Fruit fly (Drosophila melanogaster) whole organism, embryonic: ENCODE data around the gene velo.

Experiments
- Asciz ChIP-seq: fragments of 200-800 bp; sonication (Bioruptor generic); optimal IDR thresholded peaks from 2 replicates; lab custom pipeline; 2017; ENCODE audit warnings: missing biosample characterization, mild to moderate bottlenecking, missing genetic modification characterization, missing genetic modification reagents
- Atf3 ChIP-seq: fragments of 200-800 bp; sonication (Bioruptor generic); optimal IDR thresholded peaks from 3 replicates; lab custom pipeline; 2016; ENCODE audit warnings: missing biosample characterization, missing genetic modification characterization
- Awh ChIP-seq: fragments of 200-800 bp; sonication (Bioruptor generic); IDR thresholded peaks from 2 replicates; pipeline ENCODE4, ENCODE4 v1.3.6; 2022; ENCODE audit warnings: missing biosample characterization, missing genetic modification characterization
- B-H2 ChIP-seq: fragments of 200-800 bp; sonication (Bioruptor generic); optimal IDR thresholded peaks from 2 replicates; lab custom pipeline; 2018; ENCODE audit warnings: missing biosample characterization, mild to moderate bottlenecking, missing genetic modification characterization
- Bgb ChIP-seq: fragments of 200-800 bp; sonication (Bioruptor generic); IDR thresholded peaks from 2 replicates; pipeline ENCODE4 v1.3.6; 2022; ENCODE audit warnings: missing biosample characterization, missing genetic modification characterization; ENCODE audit not compliant: partially characterized antibody
- BtbVII ChIP-seq: fragments of 200-800 bp; sonication (Bioruptor generic); optimal IDR thresholded peaks from 3 replicates; lab custom pipeline; 2017; ENCODE audit warnings: missing biosample characterization, mild to moderate bottlenecking, missing genetic modification characterization
- CG10543 ChIP-seq: fragments of 200-800 bp; sonication (Bioruptor generic); optimal IDR thresholded peaks from 3 replicates; lab custom pipeline; 2017; ENCODE audit warnings: missing biosample characterization, mild to moderate bottlenecking, missing genetic modification characterization, moderate library complexity
- CG11398 ChIP-seq: fragments of 200-800 bp; sonication (Bioruptor generic); optimal IDR thresholded peaks from 2 replicates; lab custom pipeline; 2016; ENCODE audit warnings: missing biosample characterization, missing genetic modification characterization
- CG1233 ChIP-seq: fragments of 200-800 bp; sonication (Bioruptor generic); optimal IDR thresholded peaks from 4 replicates; lab custom pipeline; 2018; ENCODE audit warnings: missing biosample characterization, mild to moderate bottlenecking, missing genetic modification characterization
- CG12659 ChIP-seq: fragments of 200-800 bp; sonication (Bioruptor generic); optimal IDR thresholded peaks from 3 replicates; lab custom pipeline; 2017; ENCODE audit warnings: mild to moderate bottlenecking, missing biosample characterization, missing genetic modification reagents, missing genetic modification characterization
- CG12769 ChIP-seq: fragments of 200-800 bp; sonication (Bioruptor generic); optimal IDR thresholded peaks from 2 replicates; lab custom pipeline; 2019; ENCODE audit warnings: missing biosample characterization, mild to moderate bottlenecking, missing genetic modification characterization, moderate library complexity
- CG16813 ChIP-seq: fragments of 200-800 bp; sonication (Bioruptor generic); IDR thresholded peaks from 3 replicates; pipeline ENCODE4 v1.3.6; 2022; ENCODE audit warnings: missing biosample characterization, missing genetic modification characterization; ENCODE audit not compliant: partially characterized antibody
- CG2199 ChIP-seq: fragments of 200-800 bp; sonication (Bioruptor generic); IDR thresholded peaks from 3 replicates; pipeline ENCODE4 v1.3.6; 2022; ENCODE audit warnings: missing biosample characterization, missing genetic modification characterization
- CG31388 ChIP-seq: fragments of 200-800 bp; sonication (Bioruptor generic); optimal IDR thresholded peaks from 2 replicates; lab custom pipeline; 2016; ENCODE audit warnings: missing biosample characterization, missing genetic modification characterization
- CG32532 ChIP-seq: fragments of 200-800 bp; sonication (Bioruptor generic); IDR thresholded peaks from 2 replicates; pipeline ENCODE4 v1.3.6; 2022; ENCODE audit warnings: missing biosample characterization, missing genetic modification characterization
- CG32772 ChIP-seq: fragments of 200-800 bp; sonication (Bioruptor generic); IDR thresholded peaks from 2 replicates; pipeline ENCODE4 v1.3.6; 2022; ENCODE audit warnings: missing biosample characterization, missing genetic modification characterization
- CG34224 ChIP-seq: fragments of 200-800 bp; sonication (Bioruptor generic); IDR thresholded peaks from 3 replicates; pipeline ENCODE4 v1.3.6; 2022; ENCODE audit warnings: missing biosample characterization, missing genetic modification characterization; ENCODE audit not compliant: partially characterized antibody
- CG3847 ChIP-seq: fragments of 200-800 bp; sonication (Bioruptor generic); IDR thresholded peaks from 2 replicates; pipeline ENCODE4 v1.3.6; 2022; ENCODE audit warnings: missing biosample characterization, missing genetic modification characterization
- CG4820 ChIP-seq: fragments of 200-800 bp; sonication (Bioruptor generic); optimal IDR thresholded peaks from 3 replicates; lab custom pipeline; 2016; ENCODE audit warnings: missing biosample characterization, missing genetic modification characterization
- CG5180 ChIP-seq: fragments of 200-800 bp; sonication (Bioruptor generic); optimal IDR thresholded peaks from 3 replicates; lab custom pipeline; 2017; ENCODE audit warnings: missing biosample characterization, missing genetic modification characterization, mild to moderate bottlenecking, moderate library complexity, missing genetic modification reagents
- CG5245 ChIP-seq: fragments of 200-800 bp; sonication (Bioruptor generic); optimal IDR thresholded peaks from 3 replicates; lab custom pipeline; 2016; ENCODE audit warnings: missing biosample characterization, missing genetic modification characterization
- CG6272 ChIP-seq: fragments of 200-800 bp; sonication (Bioruptor generic); IDR thresholded peaks from 2 replicates; pipeline ENCODE4 v1.3.6; 2022; ENCODE audit warnings: missing biosample characterization, missing genetic modification characterization
- CG7745 ChIP-seq: fragments of 200-800 bp; sonication (Bioruptor generic); optimal IDR thresholded peaks from 2 replicates; lab custom pipeline; 2018; ENCODE audit warnings: missing biosample characterization, mild to moderate bottlenecking, missing genetic modification characterization, moderate library complexity
- CG7839 ChIP-seq: fragments of 200-800 bp; sonication (Bioruptor generic); optimal IDR thresholded peaks from 3 replicates; lab custom pipeline; 2018; ENCODE audit warnings: missing biosample characterization, mild to moderate bottlenecking, missing genetic modification characterization, moderate library complexity
- CG8089 ChIP-seq: fragments of 200-800 bp; sonication (Bioruptor generic); optimal IDR thresholded peaks from 3 replicates; lab custom pipeline; 2016; ENCODE audit warnings: missing biosample characterization, missing genetic modification characterization
- CG8281 ChIP-seq: fragments of 200-800 bp; sonication (Bioruptor generic); optimal IDR thresholded peaks from 2 replicates; lab custom pipeline; 2018; ENCODE audit warnings: missing biosample characterization, mild to moderate bottlenecking, missing genetic modification characterization, moderate library complexity
- CG8765 ChIP-seq: fragments of 200-800 bp; sonication (Bioruptor generic); IDR thresholded peaks from 2 replicates; pipeline ENCODE4 v1.3.6; 2022; ENCODE audit warnings: missing biosample characterization, missing genetic modification characterization
- CG8944 ChIP-seq: fragments of 200-800 bp; sonication (Bioruptor generic); optimal IDR thresholded peaks from 3 replicates; lab custom pipeline; 2016; ENCODE audit warnings: missing biosample characterization, missing genetic modification characterization
- D19B ChIP-seq: fragments of 200-800 bp; sonication (Bioruptor generic); optimal IDR thresholded peaks from 2 replicates; lab custom pipeline; 2017; ENCODE audit warnings: missing biosample characterization, mild to moderate bottlenecking, missing genetic modification characterization
- Dip3 ChIP-seq: fragments of 200-800 bp; sonication (Bioruptor generic); optimal IDR thresholded peaks from 3 replicates; lab custom pipeline; 2016; ENCODE audit warnings: missing biosample characterization, missing genetic modification characterization
- Doc3 ChIP-seq: fragments of 200-800 bp; sonication (Bioruptor generic); IDR thresholded peaks from 3 replicates; pipeline ENCODE4 v1.3.6; 2022; ENCODE audit warnings: missing biosample characterization, missing genetic modification characterization; ENCODE audit not compliant: partially characterized antibody
- Ets65A ChIP-seq: fragments of 200-800 bp; sonication (Bioruptor generic); peaks from one replicate; lab custom pipeline; 2016; ENCODE audit warnings: missing biosample characterization, missing genetic modification characterization
- Hr78 ChIP-seq, 2 experiments: fragments of 200-800 bp in 1 of 2; fragments of >200 bp in 1 of 2; sonication (Bioruptor generic) in 1 of 2; optimal IDR thresholded peaks; 2 replicates each; lab custom pipeline; 2017 to 2019; ENCODE audit warnings: missing biosample characterization in 2 of 2, missing genetic modification characterization in 2 of 2, mild to moderate bottlenecking in 1 of 2, moderate library complexity in 1 of 2
- Myb ChIP-seq: fragments of 200-800 bp; sonication (Bioruptor generic); optimal IDR thresholded peaks from 2 replicates; lab custom pipeline; 2016; ENCODE audit warnings: missing biosample characterization, missing genetic modification characterization
- Opbp ChIP-seq: fragments of 200-800 bp; sonication (Bioruptor generic); IDR thresholded peaks from 3 replicates; pipeline ENCODE4 v1.3.6; 2022; ENCODE audit warnings: missing biosample characterization, missing genetic modification characterization; ENCODE audit not compliant: partially characterized antibody
- PHDP ChIP-seq: fragments of 200-800 bp; sonication (Bioruptor generic); optimal IDR thresholded peaks from 3 replicates; lab custom pipeline; 2018; ENCODE audit warnings: missing biosample characterization, mild to moderate bottlenecking, missing genetic modification characterization, moderate library complexity
- Ssrp ChIP-seq: fragments of 200-800 bp; sonication (Bioruptor generic); optimal IDR thresholded peaks from 2 replicates; lab custom pipeline; 2018; ENCODE audit warnings: missing biosample characterization, mild to moderate bottlenecking, missing genetic modification characterization, moderate library complexity
- Tbp ChIP-seq: fragments of >200 bp; optimal IDR thresholded peaks from 2 replicates; lab custom pipeline; 2018; ENCODE audit warnings: missing biosample characterization, missing genetic modification characterization
- Trl ChIP-seq, 3 experiments: fragments of >200 bp in 2 of 3; fragments of 200-800 bp in 1 of 3; sonication (Bioruptor generic) in 1 of 3; optimal IDR thresholded peaks; 2 replicates in 1 of 3; 3 replicates in 2 of 3; lab custom pipeline; 2016 to 2017; ENCODE audit warnings: missing biosample characterization in 1 of 3, missing genetic modification characterization in 1 of 3
- ci ChIP-seq: fragments of 200-800 bp; sonication (Bioruptor generic); IDR thresholded peaks from 3 replicates; pipeline ENCODE4 v1.3.6; 2022; ENCODE audit warnings: missing biosample characterization, missing genetic modification characterization
- croc ChIP-seq: fragments of 200-800 bp; sonication (Bioruptor generic); conservative IDR thresholded peaks from 3 replicates; pipeline ENCODE4 v1.3.6; 2022; ENCODE audit warnings: missing biosample characterization, missing genetic modification characterization
- cwo ChIP-seq: fragments of 200-800 bp; sonication (Bioruptor generic); optimal IDR thresholded peaks from 3 replicates; lab custom pipeline; 2017; ENCODE audit warnings: missing biosample characterization, missing genetic modification characterization, mild to moderate bottlenecking, moderate library complexity, missing genetic modification reagents
- gro ChIP-seq: fragments of 200-800 bp; sonication (Bioruptor generic); optimal IDR thresholded peaks from 2 replicates; lab custom pipeline; 2016; ENCODE audit warnings: missing biosample characterization, missing genetic modification characterization
- gsb ChIP-seq: fragments of 200-800 bp; sonication (Bioruptor generic); IDR thresholded peaks from 2 replicates; pipeline ENCODE4 v1.3.6; 2022; ENCODE audit warnings: missing biosample characterization, missing genetic modification characterization
- knrl ChIP-seq: fragments of 200-800 bp; sonication (Bioruptor generic); IDR thresholded peaks from 3 replicates; pipeline ENCODE4 v1.3.6; 2022; ENCODE audit warnings: missing biosample characterization, missing genetic modification characterization; ENCODE audit not compliant: partially characterized antibody
- lmd ChIP-seq: fragments of 200-800 bp; sonication (Bioruptor generic); IDR thresholded peaks from 2 replicates; pipeline ENCODE4 v1.3.6; 2022; ENCODE audit warnings: missing biosample characterization, missing genetic modification characterization
- pros ChIP-seq: fragments of 200-800 bp; sonication (Bioruptor generic); optimal IDR thresholded peaks from 3 replicates; lab custom pipeline; 2019; ENCODE audit warnings: missing biosample characterization, mild to moderate bottlenecking, missing genetic modification characterization, moderate library complexity
- sqz ChIP-seq: fragments of 200-800 bp; sonication (Bioruptor generic); optimal IDR thresholded peaks from 3 replicates; lab custom pipeline; 2018; ENCODE audit warnings: missing biosample characterization, mild to moderate bottlenecking, missing genetic modification characterization

velo gene

DNA sequence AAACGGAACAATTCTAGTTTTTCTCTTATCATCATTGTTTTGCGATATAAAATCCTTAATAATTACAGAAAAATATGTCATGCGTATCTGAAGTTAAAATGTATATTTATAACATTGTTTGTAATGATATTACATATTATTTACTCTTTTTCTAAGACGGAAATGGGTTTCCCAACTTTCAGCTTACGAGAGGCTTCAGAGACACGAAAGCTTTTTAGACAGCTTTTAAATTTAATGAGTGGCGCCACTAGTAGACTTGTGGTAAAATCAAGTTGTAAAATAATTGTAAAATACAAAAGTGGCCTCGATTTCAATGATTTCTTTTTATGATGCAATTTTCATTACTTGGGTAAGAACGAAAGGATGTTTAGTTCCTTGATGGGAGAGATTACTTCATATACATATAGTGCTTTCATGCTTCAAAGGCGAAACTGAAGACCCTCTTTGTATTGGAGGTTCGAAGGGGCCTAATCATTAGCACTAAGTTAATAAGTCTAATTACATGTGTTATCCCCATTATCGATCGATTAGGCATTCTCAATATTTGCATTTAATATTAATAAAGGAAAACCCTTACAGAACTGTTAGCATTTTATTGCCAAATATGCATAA is 43.5 kb downstream of the velo start (continued):
- TF ChIP-seq CG6272 (GFP tag; lab: Robert Waterston, UW) = 0 out of 2 replicates have a peak, but pooled peaks have one; percentile 14
- TF ChIP-seq PHDP (tag; lab: Kevin White, UChicago) = peak; percentile 89
- peak; percentile 71 for TF ChIP-seq CG31388 (GFP tag; lab: Kevin White, UChicago)
- no peak for TF ChIP-seq Ssrp (tag; lab: Kevin White, UChicago)
- peak; percentile 78 for TF ChIP-seq CG7839 (tag; lab: Kevin White, UChicago)
- peak; percentile 76 for TF ChIP-seq CG8281 (tag; lab: Kevin White, UChicago)
- peak; percentile 97 for TF ChIP-seq CG1233 (GFP tag; lab: Kevin White, UChicago)
- TF ChIP-seq Myb (GFP tag; lab: Kevin White, UChicago) = peak; percentile 43
- no peak for TF ChIP-seq Trl (optimal IDR thresholded peaks at IDR 0.05; lab: Kevin White, UChicago)
- peak; percentile 96 for TF ChIP-seq Trl (GFP tag; optimal IDR thresholded peaks at IDR 0.05; lab: Kevin White, UChicago)
- no peak for TF ChIP-seq pros (GFP tag; lab: Kevin White, UChicago)
- peak; percentile 81 for TF ChIP-seq sqz (GFP tag; lab: Kevin White, UChicago)
- peak; percentile 93 for TF ChIP-seq B-H2 (GFP tag; lab: Kevin White, UChicago)
- TF ChIP-seq CG34224 (GFP tag; lab: Robert Waterston, UW) = no peak
- peak; percentile 97 for TF ChIP-seq Ets65A
- TF ChIP-seq CG32532 = peak; percentile 94
- TF ChIP-seq CG2199 (GFP tag; lab: Robert Waterston, UW) = peak; percentile 97
- TF ChIP-seq croc (GFP tag; lab: Robert Waterston, UW) = peak; percentile 29; the same call in 2 of the 3 replicates
- peak; percentile 70 for TF ChIP-seq CG10543
- TF ChIP-seq BtbVII (GFP tag; lab: Kevin White, UChicago) = peak; percentile 87
- peak; percentile 67 for TF ChIP-seq CG12769
- peak; percentile 76 for TF ChIP-seq CG4820 (GFP tag; lab: Kevin White, UChicago)
- peak; percentile 58; the same call in 1 of the 2 replicates for TF ChIP-seq lmd
- peak; percentile 78 for TF ChIP-seq D19B (GFP tag; lab: Kevin White, UChicago)
- peak; percentile 44 for TF ChIP-seq Atf3 (GFP tag; lab: Kevin White, UChicago)
- peak; percentile 98 for TF ChIP-seq ci
- peak; percentile 51 for TF ChIP-seq CG8089 (GFP tag; lab: Kevin White, UChicago)
- no peak for TF ChIP-seq Opbp (GFP tag; lab: Robert Waterston, UW)
- TF ChIP-seq CG32772 (GFP tag; lab: Robert Waterston, UW) = peak; percentile 78
- TF ChIP-seq CG8944 (GFP tag; lab: Kevin White, UChicago) = peak; percentile 43
- TF ChIP-seq Asciz = peak; percentile 93
- TF ChIP-seq CG5180 (GFP tag; lab: Kevin White, UChicago) = peak; percentile 59
- TF ChIP-seq CG8765 = no peak
- TF ChIP-seq cwo = peak; percentile 70
- TF ChIP-seq Tbp = no peak
- TF ChIP-seq Awh (GFP tag; lab: Robert Waterston, UW) = peak; percentile 85
- TF ChIP-seq knrl = no peak
- peak; percentile 74 for TF ChIP-seq CG3847 (GFP tag; lab: Robert Waterston, UW)
- 0 out of 2 replicates have a peak, but pooled peaks have one; percentile 62 for TF ChIP-seq gsb (GFP tag; lab: Robert Waterston, UW)
- no peak for TF ChIP-seq Doc3
- TF ChIP-seq Hr78 (GFP tag; optimal IDR thresholded peaks at IDR 0.05; lab: Kevin White, UChicago) = no peak
- TF ChIP-seq CG12659 = peak; percentile 88
- TF ChIP-seq gro (GFP tag; lab: Kevin White, UChicago) = peak; percentile 94
- TF ChIP-seq CG5245 (GFP tag; lab: Kevin White, UChicago) = peak; percentile 81
- TF ChIP-seq CG7745 (tag; lab: Kevin White, UChicago) = no peak
- peak; percentile 43; the same call in 1 of the 2 replicates for TF ChIP-seq Bgb
- no peak for TF ChIP-seq CG16813
- peak; percentile 50 for TF ChIP-seq CG11398 (GFP tag; lab: Kevin White, UChicago)
- peak; percentile 66 for TF ChIP-seq Dip3 (GFP tag; lab: Kevin White, UChicago)
